Worm (Caenorhabditis elegans) whole organism, mixed stage, embryonic: Measurements from ENCODE around the gene F18E3.13.

Experiments
- blmp-1 ChIP-seq: fragments of 150-350 bp; optimal IDR thresholded peaks from 2 replicates; lab custom pipeline; 2014; ENCODE audit warnings: missing biosample characterization, missing genetic modification characterization
- lin-32 ChIP-seq: fragments of 200-800 bp; sonication (Bioruptor generic); optimal IDR thresholded peaks from 2 replicates; lab custom pipeline; 2018; ENCODE audit warnings: mild to moderate bottlenecking, missing genetic modification characterization, missing compliant biosample characterization
- nhr-76 ChIP-seq: sonication (generic microtip); optimal IDR thresholded peaks from 2 replicates; lab custom pipeline; 2017; ENCODE audit warnings: missing biosample characterization, missing genetic modification characterization

DNA sequence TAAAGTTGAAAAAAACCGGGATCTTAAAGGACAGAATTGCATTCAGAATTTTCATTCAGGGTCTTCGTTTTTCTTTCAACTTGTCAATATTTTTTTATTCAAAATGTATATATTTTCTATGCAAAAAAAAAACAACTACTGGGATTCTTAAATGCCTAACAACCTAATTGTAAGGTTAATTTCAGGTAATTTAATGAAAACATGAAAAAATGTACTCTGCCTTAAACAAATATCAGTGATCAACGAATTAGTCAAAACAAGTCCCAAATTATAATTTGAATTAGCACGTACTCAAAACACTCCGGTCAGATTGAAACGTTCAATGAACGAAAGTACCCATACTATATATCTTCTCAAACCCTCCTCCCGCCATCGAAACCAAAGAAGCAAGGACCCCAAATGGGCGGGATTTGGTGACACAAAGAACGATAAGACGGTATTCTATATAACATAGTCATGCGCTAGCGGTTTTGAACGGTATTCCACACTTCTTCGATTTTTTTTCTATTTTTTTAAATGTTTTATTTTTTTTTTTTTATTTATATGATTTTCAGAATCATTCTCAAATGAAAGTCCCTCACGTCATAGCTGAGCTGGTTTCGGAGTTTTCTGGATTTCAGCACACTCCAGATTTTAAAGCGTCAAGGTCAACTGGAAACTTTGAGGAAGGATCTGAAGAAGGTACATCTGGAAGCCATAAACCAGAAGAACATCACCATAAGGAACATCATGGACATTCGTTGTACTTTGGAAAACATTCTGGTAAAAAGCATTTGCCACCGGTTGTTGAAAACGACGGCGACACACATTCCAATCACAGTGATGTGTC lies 19.6 kb downstream of the F18E3.13 start, which contains the start of the genes ddo-2 and F25E5.8:
- TF ChIP-seq lin-32 (GFP tag; lab: Kevin White, UChicago) (no peak), nhr-76 (no peak), blmp-1 (tag; lab: Kevin White, UChicago) (no peak)
